Worm (Caenorhabditis elegans): ENCODE measurements around the gene acs-14.

- TF ChIP-seq scrt-1 (GFP tag; IDR thresholded peaks at IDR 0.05), result no peak
- TF ChIP-seq tbx-11 (GFP tag; IDR thresholded peaks at IDR 0.05), result no peak
- no peak for TF ChIP-seq B0310.2 (tag; optimal IDR thresholded peaks at IDR 0.05)
- no peak for TF ChIP-seq F13C5.2 (tag; optimal IDR thresholded peaks at IDR 0.05)
- TF ChIP-seq ama-1 (optimal IDR thresholded peaks at IDR 0.05), result no peak
- no peak for TF ChIP-seq hnd-1 (tag; optimal IDR thresholded peaks at IDR 0.05)
- TF ChIP-seq flt-1 (GFP tag; IDR thresholded peaks at IDR 0.05), result no peak
- no peak for TF ChIP-seq tbx-37 (GFP tag; conservative IDR thresholded peaks at IDR 0.05)
- no peak for TF ChIP-seq hmbx-1 (tag; optimal IDR thresholded peaks at IDR 0.05)
- TF ChIP-seq ceh-13 (GFP tag; optimal IDR thresholded peaks at IDR 0.05), result no peak
- TF ChIP-seq ets-7 (tag; optimal IDR thresholded peaks at IDR 0.05), result no peak
Measured at ce11 chrV:9516280-9516679, 8.3 kb downstream of the acs-14 start.
